Worm (Caenorhabditis elegans): Measurements from ENCODE around the gene sftb-2.

sftb-2 gene

DNA sequence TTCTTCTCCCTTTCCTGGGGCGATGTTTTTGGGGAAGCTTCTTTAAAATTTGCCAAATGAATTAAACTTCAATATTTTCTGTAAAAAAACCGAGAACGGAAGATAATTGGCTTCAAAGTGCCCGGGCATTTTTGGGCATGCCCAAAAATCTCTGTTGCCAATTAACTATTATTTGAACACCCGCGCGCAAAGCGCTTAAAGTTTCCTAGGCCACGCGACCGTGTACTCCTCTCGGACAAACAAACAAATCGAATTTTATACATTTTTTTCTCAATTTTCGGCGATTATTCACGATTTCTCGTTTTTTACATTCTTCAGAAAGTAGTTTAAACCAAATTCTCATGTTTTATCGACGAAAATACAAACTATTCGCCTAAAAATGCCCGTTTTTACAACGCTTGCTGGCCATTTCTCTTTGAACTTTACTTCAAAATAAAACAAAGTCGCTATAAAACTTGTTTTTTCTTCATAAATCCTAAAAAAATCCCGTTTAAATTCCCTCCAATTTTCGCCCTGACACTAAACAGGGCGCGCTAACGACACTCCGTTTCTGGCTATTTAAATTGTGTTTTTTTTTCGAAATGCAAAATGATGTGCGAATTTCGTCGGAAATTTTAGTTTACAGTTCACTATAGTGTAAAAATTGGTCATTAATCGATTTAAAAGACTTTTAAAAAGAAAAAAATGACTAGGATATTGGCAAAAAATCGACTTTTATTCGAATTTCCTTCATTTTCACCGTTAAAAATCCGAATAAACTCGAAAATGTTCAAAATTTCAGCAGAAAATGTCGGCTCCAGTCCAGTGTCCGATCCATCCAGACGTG is 28.2 kb downstream of the sftb-2 start, which contains the start of gene ttb-1 (continued):
- TF ChIP-seq dmd-4 (tag; optimal IDR thresholded peaks at IDR 0.05; ENCODE audit: borderline replicate concordance) (no peak), npax-4 (tag; optimal IDR thresholded peaks at IDR 0.05) (no peak), ahr-1 (tag; optimal IDR thresholded peaks at IDR 0.05) (no peak), pha-4 (tag; optimal IDR thresholded peaks at IDR 0.05) (no peak), pat-9 (tag; optimal IDR thresholded peaks at IDR 0.05) (no peak), ceh-48 (tag; optimal IDR thresholded peaks at IDR 0.05) (no peak), unc-55 (GFP tag; optimal IDR thresholded peaks at IDR 0.05) (no peak), fkh-10 (GFP tag; optimal IDR thresholded peaks at IDR 0.05) (no peak), unc-42 (tag; optimal IDR thresholded peaks at IDR 0.05) (peak; percentile 39), ceh-14 (tag; optimal IDR thresholded peaks at IDR 0.05) (no peak), sox-4 (tag; optimal IDR thresholded peaks at IDR 0.05) (no peak), lim-6 (tag; optimal IDR thresholded peaks at IDR 0.05) (no peak), ttx-3 (tag; optimal IDR thresholded peaks at IDR 0.05) (no peak), ceh-19 (GFP tag; optimal IDR thresholded peaks at IDR 0.05) (no peak), pros-1 (tag; optimal IDR thresholded peaks at IDR 0.05) (no peak), ztf-16 (tag; optimal IDR thresholded peaks at IDR 0.05) (peak; percentile 18), pax-1 (tag; optimal IDR thresholded peaks at IDR 0.05) (no peak), T23F11.4 (GFP tag; optimal IDR thresholded peaks at IDR 0.05) (no peak)

DNA sequence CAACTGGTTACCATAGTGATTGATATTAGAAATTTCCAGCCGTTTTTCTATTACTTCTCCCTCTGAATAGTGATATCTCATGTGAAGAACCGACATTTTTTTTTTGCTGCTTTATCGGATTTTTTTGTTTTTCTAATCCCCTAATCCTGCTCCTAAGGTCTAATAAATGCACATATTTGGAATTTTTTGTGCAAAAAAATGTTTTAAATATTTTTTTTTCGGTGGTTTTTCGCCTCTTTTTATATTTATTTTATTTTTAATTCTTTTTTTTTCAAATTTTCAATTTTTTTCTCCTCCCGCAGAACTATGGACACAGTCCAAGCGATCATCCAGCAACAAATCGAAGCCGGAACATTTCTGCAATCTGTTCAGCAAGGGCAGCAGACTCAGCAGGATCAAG is 38.6 kb downstream of the sftb-2 start, which contains the start of gene Y108G3AL.2:
Gene Y108G3AL.2 (plus strand): TSS at position 301 of the 400 bp plus-strand sequence.
- no peak for TF ChIP-seq madf-2 (tag; optimal IDR thresholded peaks at IDR 0.05)
- no peak for TF ChIP-seq pha-4 (tag; optimal IDR thresholded peaks at IDR 0.05)

DNA sequence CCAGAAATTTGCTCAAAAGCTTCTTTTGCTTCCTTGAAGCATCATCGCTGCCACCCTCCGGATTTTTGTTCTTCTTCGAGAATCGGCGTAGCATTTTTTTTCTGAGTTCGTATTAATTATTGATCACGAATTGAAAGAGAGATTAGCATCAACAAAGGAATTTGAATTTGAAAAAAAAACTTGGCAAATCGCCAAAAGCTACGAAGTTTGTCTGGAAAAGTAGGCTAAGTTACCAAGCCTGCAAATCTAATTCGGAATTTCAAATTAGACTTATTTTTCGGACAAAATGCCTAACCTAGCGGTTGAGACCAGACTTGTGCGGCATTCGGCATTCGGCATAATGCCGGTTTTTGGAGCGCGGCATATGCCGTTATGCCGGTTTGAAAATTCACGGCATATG is 44.1 kb downstream of the sftb-2 start, which contains the start of gene cfap-36:
Gene cfap-36 (minus strand): TSS at position 101 of the 400 bp plus-strand sequence.
- no peak for TF ChIP-seq T23F11.4 (GFP tag; optimal IDR thresholded peaks at IDR 0.05)
- no peak for TF ChIP-seq sdc-2 (tag; optimal IDR thresholded peaks at IDR 0.05)
- TF ChIP-seq hlh-6 (tag; optimal IDR thresholded peaks at IDR 0.05): no peak
- no peak for TF ChIP-seq ahr-1 (tag; optimal IDR thresholded peaks at IDR 0.05)
- TF ChIP-seq hlh-15 (tag; optimal IDR thresholded peaks at IDR 0.05): no peak
- no peak for TF ChIP-seq C08G9.2 (tag; optimal IDR thresholded peaks at IDR 0.05)
- TF ChIP-seq ceh-2 (tag; optimal IDR thresholded peaks at IDR 0.05): no peak
- no peak for TF ChIP-seq pha-4 (tag; optimal IDR thresholded peaks at IDR 0.05)
- TF ChIP-seq ref-2 (tag; optimal IDR thresholded peaks at IDR 0.05): no peak
- TF ChIP-seq pat-9 (tag; optimal IDR thresholded peaks at IDR 0.05): no peak
- TF ChIP-seq madf-2 (tag; optimal IDR thresholded peaks at IDR 0.05): no peak

DNA sequence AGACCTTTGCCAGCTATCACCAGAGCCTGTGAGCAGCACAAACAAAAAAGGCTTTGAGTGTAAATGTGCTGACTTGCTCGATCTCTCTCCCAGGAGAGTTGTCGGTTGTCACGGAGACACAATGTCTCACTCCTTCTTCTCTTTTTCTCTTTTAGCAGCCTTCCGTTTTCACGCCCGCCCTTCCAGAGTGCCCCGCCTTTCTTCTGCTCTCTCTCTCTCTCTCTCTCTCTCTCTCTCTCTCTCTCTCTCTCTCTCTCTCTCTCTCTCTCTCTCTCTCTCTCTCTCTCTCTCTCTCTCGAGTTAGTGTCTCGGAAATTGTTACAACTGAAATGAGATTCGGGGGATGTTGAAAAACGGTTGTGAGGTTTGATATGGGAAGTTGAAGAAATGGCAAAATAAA is 45.4 kb downstream of the sftb-2 start:
- TF ChIP-seq hlh-15 (tag; optimal IDR thresholded peaks at IDR 0.05) (no peak), T23F11.4 (GFP tag; optimal IDR thresholded peaks at IDR 0.05) (peak; percentile 1)

DNA sequence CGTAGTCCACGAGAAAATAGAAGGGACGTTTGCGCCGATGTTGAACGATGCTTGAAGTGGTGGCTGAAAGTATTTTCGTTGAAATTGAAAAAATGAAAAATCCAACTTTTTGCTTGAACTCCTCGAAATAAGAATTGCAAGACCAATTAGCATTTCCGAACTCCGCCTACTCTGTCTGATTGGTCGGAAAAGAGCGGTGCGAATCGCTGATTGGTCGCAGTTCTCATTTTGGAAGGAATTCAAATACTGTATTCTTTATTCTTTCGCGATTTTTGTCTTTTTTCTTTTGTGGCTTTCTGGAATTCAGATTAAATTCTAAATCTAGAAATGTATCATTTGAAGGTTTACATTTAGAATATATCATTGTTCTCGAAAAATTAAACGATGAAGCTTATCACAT is 46.5 kb downstream of the sftb-2 start:
- peak; percentile 73 for TF ChIP-seq nfya-1 (tag; optimal IDR thresholded peaks at IDR 0.05)
- TF ChIP-seq dmd-4 (tag; optimal IDR thresholded peaks at IDR 0.05; ENCODE audit: borderline replicate concordance): no peak
- no peak for TF ChIP-seq lim-6 (tag; optimal IDR thresholded peaks at IDR 0.05)

DNA sequence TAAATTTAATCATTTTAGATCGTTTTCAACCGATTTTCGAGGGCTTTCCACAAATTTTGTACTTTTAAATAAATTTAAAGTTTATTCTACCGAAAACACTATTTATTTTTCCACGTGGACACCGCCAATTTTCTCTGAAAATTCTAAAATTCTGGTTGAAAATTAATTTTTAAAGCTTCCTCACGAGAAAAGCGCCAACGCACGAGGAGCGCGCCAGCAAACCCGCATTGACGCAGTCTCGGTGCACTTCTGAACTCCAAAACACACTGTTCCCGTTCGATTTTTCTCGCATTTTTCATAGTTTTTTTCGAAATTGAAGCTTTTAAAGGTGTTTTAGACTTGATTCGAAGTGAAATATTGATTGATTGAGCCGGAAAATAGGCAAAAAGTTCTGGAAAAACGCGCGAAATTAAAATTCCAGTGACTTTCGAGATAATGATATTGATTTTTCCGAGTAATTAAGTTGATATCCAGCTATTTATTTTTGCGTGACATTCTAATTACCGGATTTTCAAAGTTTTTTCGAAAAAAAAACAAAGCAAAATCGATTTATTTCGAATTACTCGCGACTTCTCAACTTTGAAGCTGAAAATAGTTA is 48.9 kb downstream of the sftb-2 start, which contains the start of gene cul-3:
Gene cul-3 (plus strand): TSS at position 548 of the 598 bp plus-strand sequence.
- TF ChIP-seq nhr-11 (tag; optimal IDR thresholded peaks at IDR 0.05) (no peak), unc-42 (tag; optimal IDR thresholded peaks at IDR 0.05) (peak; percentile 4), ztf-16 (tag; optimal IDR thresholded peaks at IDR 0.05) (peak; percentile 17), nfya-1 (tag; optimal IDR thresholded peaks at IDR 0.05) (peak; percentile 39)
